Fruit fly (Drosophila melanogaster) whole organism, embryonic: ENCODE data around the gene HP5.

Source experiments
- ATbp ChIP-seq: fragments of 200-800 bp; sonication (Bioruptor generic); optimal IDR thresholded peaks from 2 replicates; lab custom pipeline; 2017; ENCODE audit warnings: missing biosample characterization, mild to moderate bottlenecking, missing genetic modification characterization, missing genetic modification reagents
- Adf1 ChIP-seq: fragments of 200-800 bp; sonication (Bioruptor generic); IDR thresholded peaks from 2 replicates; pipeline ENCODE4 v1.3.6; 2022; ENCODE audit warnings: missing biosample characterization, missing genetic modification characterization
- Atf-2 ChIP-seq: fragments of 200-800 bp; sonication (Bioruptor generic); optimal IDR thresholded peaks from 2 replicates; lab custom pipeline; 2016; ENCODE audit warnings: missing biosample characterization, missing genetic modification characterization
- Atf3 ChIP-seq: fragments of 200-800 bp; sonication (Bioruptor generic); optimal IDR thresholded peaks from 3 replicates; lab custom pipeline; 2016; ENCODE audit warnings: missing biosample characterization, missing genetic modification characterization
- CG1024 ChIP-seq: fragments of 200-800 bp; sonication (Bioruptor generic); IDR thresholded peaks from 2 replicates; pipeline ENCODE4 v1.3.6; 2022; ENCODE audit warnings: missing biosample characterization, missing genetic modification characterization
- CG10274 ChIP-seq: fragments of 200-800 bp; sonication (Bioruptor generic); optimal IDR thresholded peaks from 3 replicates; lab custom pipeline; 2017; ENCODE audit warnings: missing biosample characterization, mild to moderate bottlenecking, missing genetic modification characterization
- CG11085 ChIP-seq: fragments of 200-800 bp; sonication (Bioruptor generic); IDR thresholded peaks from 2 replicates; pipeline ENCODE4 v1.3.6; 2022; ENCODE audit warnings: missing biosample characterization, missing genetic modification characterization
- CG11504 ChIP-seq: fragments of 200-800 bp; sonication (Bioruptor generic); optimal IDR thresholded peaks from 3 replicates; lab custom pipeline; 2019; ENCODE audit warnings: missing biosample characterization, mild to moderate bottlenecking, missing genetic modification characterization, moderate library complexity
- CG11560 ChIP-seq: fragments of 200-800 bp; sonication (Bioruptor generic); IDR thresholded peaks from 3 replicates; pipeline ENCODE4 v1.3.6; 2022; ENCODE audit warnings: missing biosample characterization, missing genetic modification characterization
- CG11696 ChIP-seq: fragments of 200-800 bp; sonication (Bioruptor generic); IDR thresholded peaks from 2 replicates; pipeline ENCODE4 v1.3.6; 2022; ENCODE audit warnings: missing biosample characterization, missing genetic modification characterization
- CG12744 ChIP-seq: fragments of 200-800 bp; sonication (Bioruptor generic); optimal IDR thresholded peaks from 2 replicates; lab custom pipeline; 2016; ENCODE audit warnings: missing biosample characterization, missing genetic modification characterization
- CG13624 ChIP-seq: fragments of 200-800 bp; sonication (Bioruptor generic); optimal IDR thresholded peaks from 2 replicates; lab custom pipeline; 2016; ENCODE audit warnings: missing biosample characterization, missing genetic modification characterization
- CG15479 ChIP-seq: fragments of 200-800 bp; sonication (Bioruptor generic); optimal IDR thresholded peaks from 3 replicates; lab custom pipeline; 2019; ENCODE audit warnings: missing biosample characterization, mild to moderate bottlenecking, missing genetic modification characterization, moderate library complexity
- CG16779 ChIP-seq: fragments of 200-800 bp; sonication (Bioruptor generic); IDR thresholded peaks from 2 replicates; pipeline ENCODE4 v1.3.6; 2022; ENCODE audit warnings: missing biosample characterization, missing genetic modification characterization
- CG16813 ChIP-seq: fragments of 200-800 bp; sonication (Bioruptor generic); IDR thresholded peaks from 3 replicates; pipeline ENCODE4 v1.3.6; 2022; ENCODE audit warnings: missing biosample characterization, missing genetic modification characterization; ENCODE audit not compliant: partially characterized antibody
- CG17568 ChIP-seq: fragments of 200-800 bp; sonication (Bioruptor generic); optimal IDR thresholded peaks from 2 replicates; lab custom pipeline; 2018; ENCODE audit warnings: missing biosample characterization, mild to moderate bottlenecking, missing genetic modification characterization, moderate library complexity
- CG18262 ChIP-seq: fragments of 200-800 bp; optimal IDR thresholded peaks from 3 replicates; lab custom pipeline; 2019; ENCODE audit warnings: missing biosample characterization, mild to moderate bottlenecking, missing genetic modification characterization, moderate library complexity
- CG30431 ChIP-seq: fragments of 200-800 bp; sonication (Bioruptor generic); optimal IDR thresholded peaks from 2 replicates; lab custom pipeline; 2017; ENCODE audit warnings: missing biosample characterization, missing genetic modification characterization
- CG3995 ChIP-seq: fragments of 200-800 bp; sonication (Bioruptor generic); optimal IDR thresholded peaks from 3 replicates; lab custom pipeline; 2016; ENCODE audit warnings: missing biosample characterization, missing genetic modification characterization
- CG4820 ChIP-seq: fragments of 200-800 bp; sonication (Bioruptor generic); optimal IDR thresholded peaks from 3 replicates; lab custom pipeline; 2016; ENCODE audit warnings: missing biosample characterization, missing genetic modification characterization
- CG6654 ChIP-seq: fragments of 200-800 bp; sonication (Bioruptor generic); optimal IDR thresholded peaks from 2 replicates; lab custom pipeline; 2017; ENCODE audit warnings: missing biosample characterization, mild to moderate bottlenecking, missing genetic modification characterization
- CG6765 ChIP-seq: fragments of 200-800 bp; sonication (Bioruptor generic); optimal IDR thresholded peaks from 3 replicates; lab custom pipeline; 2017; ENCODE audit warnings: missing biosample characterization, mild to moderate bottlenecking, missing genetic modification characterization
- CG6791 ChIP-seq: fragments of 200-800 bp; sonication (Bioruptor generic); IDR thresholded peaks from 3 replicates; pipeline ENCODE4 v1.3.6; 2022; ENCODE audit warnings: missing biosample characterization, missing genetic modification characterization; ENCODE audit not compliant: partially characterized antibody
- CG8281 ChIP-seq: fragments of 200-800 bp; sonication (Bioruptor generic); optimal IDR thresholded peaks from 2 replicates; lab custom pipeline; 2018; ENCODE audit warnings: missing biosample characterization, mild to moderate bottlenecking, missing genetic modification characterization, moderate library complexity
- CG8924 ChIP-seq: fragments of 200-800 bp; optimal IDR thresholded peaks from 3 replicates; lab custom pipeline; 2019; ENCODE audit warnings: missing biosample characterization, mild to moderate bottlenecking, missing genetic modification characterization, moderate library complexity
- CG9437 ChIP-seq: fragments of 200-800 bp; sonication (Bioruptor generic); optimal IDR thresholded peaks from 2 replicates; lab custom pipeline; 2018; ENCODE audit warnings: missing biosample characterization, mild to moderate bottlenecking, missing genetic modification characterization
- CG9797 ChIP-seq: fragments of 200-800 bp; sonication (Bioruptor generic); optimal IDR thresholded peaks from 3 replicates; lab custom pipeline; 2018; ENCODE audit warnings: missing biosample characterization, mild to moderate bottlenecking, missing genetic modification characterization
- D ChIP-seq, 2 experiments: fragments of 200-800 bp in 1 of 2; fragments of >200 bp in 1 of 2; sonication (Bioruptor generic) in 1 of 2; optimal IDR thresholded peaks; 2 replicates in 1 of 2; 3 replicates in 1 of 2; lab custom pipeline; 2017; ENCODE audit warnings: mild to moderate bottlenecking in 1 of 2, missing biosample characterization in 1 of 2, missing genetic modification characterization in 1 of 2, missing genetic modification reagents in 1 of 2
- Dfd ChIP-seq, 2 experiments: fragments of >200 bp; optimal IDR thresholded peaks; 2 replicates each; lab custom pipeline; 2017; ENCODE audit warnings: missing biosample characterization in 2 of 2, missing genetic modification characterization in 2 of 2
- H15 ChIP-seq: fragments of 200-800 bp; sonication (Bioruptor generic); IDR thresholded peaks from 3 replicates; pipeline ENCODE4 v1.3.6; 2022; ENCODE audit warnings: missing biosample characterization, missing genetic modification characterization
- Med ChIP-seq: fragments of 200-800 bp; sonication (Bioruptor generic); peaks from one replicate; lab custom pipeline; 2016; ENCODE audit warnings: missing biosample characterization, missing genetic modification characterization, mild to moderate bottlenecking, inconsistent platforms, moderate library complexity
- Mes4 ChIP-seq: fragments of 200-800 bp; sonication (Bioruptor generic); optimal IDR thresholded peaks from 2 replicates; lab custom pipeline; 2016; ENCODE audit warnings: missing biosample characterization, missing genetic modification characterization
- Nf-YA ChIP-seq: fragments of 200-800 bp; sonication (Bioruptor generic); IDR thresholded peaks from 2 replicates; pipeline ENCODE4 v1.3.6; 2022; ENCODE audit warnings: missing biosample characterization, missing genetic modification characterization
- Stat92E ChIP-seq, 3 experiments: fragments of >200 bp in 2 of 3; fragments of 200-800 bp in 1 of 3; sonication (Bioruptor generic) in 1 of 3; optimal IDR thresholded peaks; 2 replicates each; lab custom pipeline; 2017 to 2019; ENCODE audit warnings: missing biosample characterization in 3 of 3, missing genetic modification characterization in 3 of 3, mild to moderate bottlenecking in 1 of 3, moderate library complexity in 1 of 3
- Trl ChIP-seq, 3 experiments: fragments of >200 bp in 2 of 3; fragments of 200-800 bp in 1 of 3; sonication (Bioruptor generic) in 1 of 3; optimal IDR thresholded peaks; 2 replicates in 1 of 3; 3 replicates in 2 of 3; lab custom pipeline; 2016 to 2017; ENCODE audit warnings: missing biosample characterization in 1 of 3, missing genetic modification characterization in 1 of 3
- ash1 ChIP-seq: fragments of 200-800 bp; sonication (Bioruptor generic); optimal IDR thresholded peaks from 2 replicates; lab custom pipeline; 2018; ENCODE audit warnings: missing biosample characterization, mild to moderate bottlenecking, missing genetic modification characterization
- bab2 ChIP-seq: fragments of 200-800 bp; sonication (Bioruptor generic); optimal IDR thresholded peaks from 2 replicates; lab custom pipeline; 2016; ENCODE audit warnings: missing biosample characterization, missing genetic modification characterization
- bbx ChIP-seq: fragments of 200-800 bp; sonication (Bioruptor generic); IDR thresholded peaks from 2 replicates; pipeline ENCODE4 v1.3.6; 2022; ENCODE audit warnings: missing biosample characterization, missing genetic modification characterization; ENCODE audit not compliant: partially characterized antibody
- bcd ChIP-seq: fragments of 200-800 bp; sonication (Bioruptor generic); optimal IDR thresholded peaks from 2 replicates; lab custom pipeline; 2017; ENCODE audit warnings: missing biosample characterization, mild to moderate bottlenecking, missing genetic modification characterization
- chif ChIP-seq, 2 experiments: fragments of 200-800 bp; sonication (Bioruptor generic); optimal IDR thresholded peaks; 3 replicates each; lab custom pipeline; 2016; ENCODE audit warnings: missing biosample characterization in 2 of 2, missing genetic modification characterization in 2 of 2
- dmrt99B ChIP-seq: fragments of 200-800 bp; sonication (Bioruptor generic); optimal IDR thresholded peaks from 2 replicates; lab custom pipeline; 2018; ENCODE audit warnings: missing biosample characterization, mild to moderate bottlenecking, missing genetic modification characterization, moderate library complexity
- kni ChIP-seq: fragments of 200-800 bp; sonication (Bioruptor generic); optimal IDR thresholded peaks from 3 replicates; lab custom pipeline; 2017; ENCODE audit warnings: mild to moderate bottlenecking, missing biosample characterization, missing genetic modification reagents, missing genetic modification characterization
- lbe ChIP-seq: fragments of 200-800 bp; sonication (Bioruptor generic); optimal IDR thresholded peaks from 2 replicates; lab custom pipeline; 2016; ENCODE audit warnings: missing biosample characterization, mild to moderate bottlenecking, missing genetic modification characterization
- mam ChIP-seq: fragments of 200-800 bp; sonication (Bioruptor generic); optimal IDR thresholded peaks from 3 replicates; lab custom pipeline; 2016; ENCODE audit warnings: missing biosample characterization, missing genetic modification characterization
- pho ChIP-seq: fragments of 200-800 bp; sonication (Bioruptor generic); optimal IDR thresholded peaks from 2 replicates; lab custom pipeline; 2016; ENCODE audit warnings: missing biosample characterization, missing genetic modification characterization
- ranshi ChIP-seq: fragments of 200-800 bp; sonication (Bioruptor generic); IDR thresholded peaks from 2 replicates; pipeline ENCODE4 v1.3.6; 2022; ENCODE audit warnings: missing biosample characterization, missing genetic modification characterization
- repo ChIP-seq: fragments of 200-800 bp; sonication (Bioruptor generic); optimal IDR thresholded peaks from 2 replicates; lab custom pipeline; 2016; ENCODE audit warnings: missing biosample characterization, missing genetic modification characterization
- sima ChIP-seq: fragments of 200-800 bp; sonication (Bioruptor generic); optimal IDR thresholded peaks from 2 replicates; lab custom pipeline; 2016; ENCODE audit warnings: missing biosample characterization, missing genetic modification characterization
- sug ChIP-seq: fragments of 200-800 bp; optimal IDR thresholded peaks from 2 replicates; lab custom pipeline; 2019; ENCODE audit warnings: missing biosample characterization, mild to moderate bottlenecking, missing genetic modification characterization, moderate library complexity

The HP5 gene

DNA sequence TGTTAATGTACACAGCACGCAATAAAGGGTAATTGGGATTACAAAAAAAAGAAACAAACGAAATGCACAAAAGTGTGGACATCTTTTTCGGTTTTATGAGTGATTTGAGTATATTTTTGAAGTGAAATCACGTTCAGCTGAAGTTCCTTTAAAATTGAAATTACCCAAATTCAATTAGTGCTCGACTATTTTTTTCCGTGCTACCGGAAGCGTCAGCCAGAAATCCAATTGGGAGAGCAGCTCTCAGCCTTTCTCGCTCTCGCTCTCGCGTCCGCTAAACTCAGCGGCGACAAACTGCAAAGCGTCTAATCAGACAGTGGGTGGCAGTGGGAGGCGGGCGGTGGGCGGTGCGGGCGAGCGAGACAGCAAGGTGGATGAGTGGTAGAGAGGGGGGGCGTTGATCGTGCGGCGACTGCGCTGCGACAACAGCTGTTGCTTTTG is 31.3 kb upstream of the HP5 start (continued):
- peak; percentile 94 for TF ChIP-seq mam (GFP tag; lab: Kevin White, UChicago)
- peak; percentile 48 to 67 for TF ChIP-seq Trl (optimal IDR thresholded peaks at IDR 0.05; lab: Kevin White, UChicago)
- peak; percentile 83 for TF ChIP-seq Trl (GFP tag; optimal IDR thresholded peaks at IDR 0.05; lab: Kevin White, UChicago)
- TF ChIP-seq CG12744, result peak; percentile 88
- TF ChIP-seq Atf3 (GFP tag; lab: Kevin White, UChicago), result peak; percentile 74
- TF ChIP-seq bcd (GFP tag; lab: Kevin White, UChicago), result peak; percentile 92
- peak; percentile 69 for TF ChIP-seq CG30431
- peak; percentile 81 for TF ChIP-seq CG17568 (GFP tag; lab: Kevin White, UChicago)
- TF ChIP-seq CG8281 (tag; lab: Kevin White, UChicago), result peak; percentile 65
- peak; percentile 90 for TF ChIP-seq dmrt99B
- peak; percentile 80 for TF ChIP-seq Nf-YA (GFP tag; lab: Robert Waterston, UW)
- TF ChIP-seq D (optimal IDR thresholded peaks at IDR 0.05; lab: Kevin White, UChicago), result no peak
- peak; percentile 80 for TF ChIP-seq D (GFP tag; optimal IDR thresholded peaks at IDR 0.05; lab: Kevin White, UChicago)
- peak; percentile 82 for TF ChIP-seq CG9437 (GFP tag; lab: Kevin White, UChicago)
- peak; percentile 83 for TF ChIP-seq CG11085 (GFP tag; lab: Robert Waterston, UW)
- peak; percentile 87 for TF ChIP-seq CG4820 (GFP tag; lab: Kevin White, UChicago)
- peak; percentile 87 for TF ChIP-seq H15 (GFP tag; lab: Robert Waterston, UW)
- TF ChIP-seq CG6765, result peak; percentile 79
- peak; percentile 63 for TF ChIP-seq sug
- TF ChIP-seq bab2 (GFP tag; lab: Kevin White, UChicago), result peak; percentile 86
- no peak for TF ChIP-seq CG16813 (GFP tag; lab: Robert Waterston, UW)
- peak; percentile 58 for TF ChIP-seq CG3995
- TF ChIP-seq lbe (GFP tag; lab: Kevin White, UChicago), result peak; percentile 90
- no peak for TF ChIP-seq CG6791
- peak; percentile 89 for TF ChIP-seq CG8924 (tag; lab: Kevin White, UChicago)
- peak; percentile 81 for TF ChIP-seq CG10274 (GFP tag; lab: Kevin White, UChicago)
- TF ChIP-seq CG16779 (GFP tag; lab: Robert Waterston, UW), result peak; percentile 57; the same call in 1 of the 2 replicates
- peak; percentile 79 for TF ChIP-seq CG18262 (tag; lab: Kevin White, UChicago)
- TF ChIP-seq kni, result no peak
- TF ChIP-seq CG1024, result peak; percentile 53
- peak; percentile 83 to 91 for TF ChIP-seq chif (GFP tag; optimal IDR thresholded peaks at IDR 0.05; lab: Kevin White, UChicago)
- TF ChIP-seq CG9797 (GFP tag; lab: Kevin White, UChicago), result no peak
- peak; percentile 98 for TF ChIP-seq Adf1 (GFP tag; lab: Robert Waterston, UW)
- TF ChIP-seq Dfd (GFP tag; optimal IDR thresholded peaks at IDR 0.05; lab: Kevin White, UChicago), result no peak
- peak; percentile 99 for TF ChIP-seq Med (GFP tag; lab: Kevin White, UChicago)
- TF ChIP-seq repo (GFP tag; lab: Kevin White, UChicago), result peak; percentile 85
- TF ChIP-seq CG6654 (GFP tag; lab: Kevin White, UChicago), result peak; percentile 63
- peak; percentile 93 for TF ChIP-seq CG13624 (GFP tag; lab: Kevin White, UChicago)
- TF ChIP-seq CG11696 (GFP tag; lab: Robert Waterston, UW), result peak; percentile 64; the same call in 1 of the 2 replicates
- peak; percentile 83 for TF ChIP-seq ATbp
- TF ChIP-seq Atf-2 (GFP tag; lab: Kevin White, UChicago), result peak; percentile 81
- TF ChIP-seq sima (GFP tag; lab: Kevin White, UChicago), result peak; percentile 78
- no peak for TF ChIP-seq Stat92E (GFP tag; optimal IDR thresholded peaks at IDR 0.05; lab: Kevin White, UChicago)
- TF ChIP-seq ranshi, result peak; percentile 85
- peak; percentile 79 for TF ChIP-seq CG11560
- TF ChIP-seq ash1 (GFP tag; lab: Kevin White, UChicago), result no peak
- TF ChIP-seq CG15479 (GFP tag; lab: Kevin White, UChicago), result no peak
- peak; percentile 88 for TF ChIP-seq pho (GFP tag; lab: Kevin White, UChicago)
- TF ChIP-seq Mes4 (GFP tag; lab: Kevin White, UChicago), result peak; percentile 85
- peak; percentile 92 for TF ChIP-seq CG11504
- TF ChIP-seq bbx (GFP tag; lab: Robert Waterston, UW), result no peak
